Worm (Caenorhabditis elegans) whole organism, young adult: ENCODE measurements around the gene E02C12.9.

Experiments
- C17E4.6 ChIP-seq: fragments of 200-800 bp; sonication (Bioruptor generic); IDR thresholded peaks from 2 replicates; pipeline ENCODE4 v1.3.6; 2022; ENCODE audit warnings: missing genetic modification reagents, missing genetic modification characterization, missing compliant biosample characterization
- Y53F4B.3 ChIP-seq: fragments of 200-800 bp; sonication (Bioruptor generic); IDR thresholded peaks from 2 replicates; pipeline ENCODE4 v1.3.6; 2022; ENCODE audit warnings: missing genetic modification reagents, missing genetic modification characterization, missing compliant biosample characterization
- akir-1 ChIP-seq: fragments of 200-800 bp; sonication (Bioruptor generic); optimal IDR thresholded peaks from 2 replicates; lab custom pipeline; 2018; ENCODE audit warnings: mild to moderate bottlenecking, missing genetic modification characterization, moderate library complexity, missing compliant biosample characterization
- atf-7 ChIP-seq: sonication (generic microtip); optimal IDR thresholded peaks from 2 replicates; lab custom pipeline; 2017; ENCODE audit warnings: mild to moderate bottlenecking, missing genetic modification characterization, missing compliant biosample characterization
- ceh-27 ChIP-seq: fragments of 200-800 bp; sonication (Bioruptor generic); optimal IDR thresholded peaks from 2 replicates; lab custom pipeline; 2018; ENCODE audit warnings: mild to moderate bottlenecking, missing genetic modification characterization, moderate library complexity, missing compliant biosample characterization
- die-1 ChIP-seq: sonication (generic microtip); optimal IDR thresholded peaks from 2 replicates; lab custom pipeline; 2016; ENCODE audit warnings: missing genotype, mild to moderate bottlenecking, missing genetic modification characterization, missing compliant biosample characterization
- mxl-1 ChIP-seq: sonication (generic microtip); optimal IDR thresholded peaks from 2 replicates; lab custom pipeline; 2016; ENCODE audit warnings: missing genetic modification characterization, missing compliant biosample characterization
- snpc-3.4 ChIP-seq: sonication (generic microtip); optimal IDR thresholded peaks from 2 replicates; lab custom pipeline; 2017; ENCODE audit warnings: missing genetic modification characterization, mild to moderate bottlenecking, missing compliant biosample characterization, antibody characterized with exemption, moderate library complexity, missing genotype, missing genetic modification reagents
- snpc-4 ChIP-seq, 5 experiments: fragments of 150-350 bp in 1 of 5; sonication (generic microtip) in 4 of 5; optimal IDR thresholded peaks; 2 replicates each; lab custom pipeline; 2014 to 2018; ENCODE audit warnings: missing genetic modification characterization in 5 of 5, missing biosample characterization in 3 of 5, antibody characterized with exemption in 2 of 5, mild to moderate bottlenecking in 2 of 5, missing compliant biosample characterization in 2 of 5, missing genotype in 2 of 5, moderate library complexity in 2 of 5, missing genetic modification reagents in 1 of 5
- ztf-3 ChIP-seq: fragments of 200-800 bp; sonication (Bioruptor generic); optimal IDR thresholded peaks from 2 replicates; lab custom pipeline; 2018; ENCODE audit warnings: mild to moderate bottlenecking, missing genetic modification characterization, missing compliant biosample characterization

DNA sequence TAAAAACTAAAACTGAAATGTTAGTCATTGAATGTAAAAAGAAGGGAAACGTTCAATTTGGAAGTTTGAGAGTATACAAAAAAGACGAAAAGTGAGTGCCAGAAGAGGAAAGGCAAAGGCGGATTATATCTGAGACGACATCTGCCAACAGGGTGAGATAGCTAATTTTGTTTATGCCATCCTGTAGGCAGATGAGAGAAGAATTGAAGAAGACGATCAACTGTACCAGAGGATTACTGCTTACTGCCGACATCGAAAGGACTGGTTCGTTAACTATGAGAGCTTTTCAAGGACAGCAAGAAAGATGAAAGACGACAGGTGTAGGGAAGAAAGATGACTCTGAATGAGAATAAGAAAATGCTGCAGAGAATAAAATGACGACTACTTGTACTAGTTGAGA is 48.3 kb upstream of the E02C12.9 start:
- TF ChIP-seq snpc-3.4 (tag; lab: Kevin White, UChicago) (no peak), akir-1 (GFP tag; lab: Kevin White, UChicago) (no peak), atf-7 (tag; lab: Kevin White, UChicago) (no peak), snpc-4 (GFP tag; optimal IDR thresholded peaks at IDR 0.05; lab: Kevin White, UChicago) (no peak), snpc-4 (tag; optimal IDR thresholded peaks at IDR 0.05; lab: Kevin White, UChicago) (no peak), ceh-27 (GFP tag; lab: Kevin White, UChicago) (no peak), Y53F4B.3 (GFP tag; lab: Robert Waterston, UW) (no peak), mxl-1 (no peak), ztf-3 (GFP tag; lab: Kevin White, UChicago) (no peak), die-1 (tag; lab: Kevin White, UChicago) (no peak), C17E4.6 (GFP tag; lab: Robert Waterston, UW) (no peak)
